Worm (Caenorhabditis elegans): ENCODE results near the gene lgl-1.

lgl-1 gene

ce11 chrX:852739-853268, 18.1 kb downstream of the lgl-1 start:
- TF ChIP-seq sem-2 (GFP tag; optimal IDR thresholded peaks at IDR 0.05), result no peak
- peak; percentile 46 for TF ChIP-seq ztf-11 (tag; optimal IDR thresholded peaks at IDR 0.05)
- no peak for TF ChIP-seq nhr-12 (tag; optimal IDR thresholded peaks at IDR 0.05)
- peak; percentile 92 for TF ChIP-seq ceh-43 (GFP tag; optimal IDR thresholded peaks at IDR 0.05)
- peak; percentile 36 for TF ChIP-seq cnd-1 (tag; optimal IDR thresholded peaks at IDR 0.05)
- TF ChIP-seq nhr-237 (tag; optimal IDR thresholded peaks at IDR 0.05), result no peak
- TF ChIP-seq sptf-1 (tag; optimal IDR thresholded peaks at IDR 0.05), result peak; percentile 86
- TF ChIP-seq elt-3 (tag; optimal IDR thresholded peaks at IDR 0.05), result no peak
- no peak for TF ChIP-seq lin-32 (GFP tag; optimal IDR thresholded peaks at IDR 0.05)
- TF ChIP-seq nhr-76 (tag; optimal IDR thresholded peaks at IDR 0.05), result no peak
- no peak for TF ChIP-seq snpc-4 (tag; optimal IDR thresholded peaks at IDR 0.05)
- no peak for TF ChIP-seq drap-1 (GFP tag; optimal IDR thresholded peaks at IDR 0.05)
- peak; percentile 75 for TF ChIP-seq ham-2 (GFP tag; optimal IDR thresholded peaks at IDR 0.05)
- TF ChIP-seq mep-1 (tag; optimal IDR thresholded peaks at IDR 0.05), result no peak
- no peak for TF ChIP-seq ceh-39 (tag; optimal IDR thresholded peaks at IDR 0.05)
- TF ChIP-seq bed-3 (GFP tag; optimal IDR thresholded peaks at IDR 0.05), result no peak
- no peak for TF ChIP-seq unc-120 (tag; optimal IDR thresholded peaks at IDR 0.05; ENCODE audit: poor library complexity, severe bottlenecking)
- no peak for TF ChIP-seq unc-62 (GFP tag; optimal IDR thresholded peaks at IDR 0.05)
- TF ChIP-seq hlh-1 (tag; optimal IDR thresholded peaks at IDR 0.05), result no peak
- TF ChIP-seq mls-2 (tag; optimal IDR thresholded peaks at IDR 0.05), result peak; percentile 87
- TF ChIP-seq blmp-1 (tag; optimal IDR thresholded peaks at IDR 0.05), result no peak
- TF ChIP-seq M03D4.4 (tag; optimal IDR thresholded peaks at IDR 0.05), result no peak

DNA sequence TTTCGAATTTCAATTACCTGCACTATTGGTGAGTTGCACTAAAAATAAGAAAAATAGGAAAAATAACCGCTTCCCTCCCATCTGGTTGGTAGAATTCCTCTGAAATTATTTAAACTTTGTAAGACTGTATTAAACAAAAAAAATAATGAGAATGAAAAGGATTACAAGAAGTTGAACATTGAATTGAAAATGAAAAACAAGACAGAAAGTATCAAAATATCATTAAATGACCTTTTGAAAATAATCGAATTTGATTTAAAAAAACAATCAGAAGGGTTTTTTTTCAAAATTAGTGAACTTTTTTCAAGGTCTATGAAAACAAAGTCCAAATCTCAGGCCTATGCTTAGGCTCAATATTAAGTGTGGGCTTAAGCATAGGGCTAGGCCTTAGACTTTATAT, 19.5 kb downstream of the lgl-1 start, which contains the start of gene igcm-1:
TSS of gene igcm-1 (minus strand) at position 101 of the 400 bp plus-strand sequence.
- TF ChIP-seq unc-120 (tag; optimal IDR thresholded peaks at IDR 0.05; ENCODE audit: poor library complexity, severe bottlenecking), result no peak
- no peak for TF ChIP-seq flh-1 (GFP tag; optimal IDR thresholded peaks at IDR 0.05)
- no peak for TF ChIP-seq ceh-43 (GFP tag; optimal IDR thresholded peaks at IDR 0.05)
- TF ChIP-seq cnd-1 (tag; optimal IDR thresholded peaks at IDR 0.05), result no peak
- TF ChIP-seq nhr-76 (tag; optimal IDR thresholded peaks at IDR 0.05), result no peak
- TF ChIP-seq sem-2 (GFP tag; optimal IDR thresholded peaks at IDR 0.05), result no peak
- TF ChIP-seq nhr-12 (tag; optimal IDR thresholded peaks at IDR 0.05), result no peak
- TF ChIP-seq drap-1 (GFP tag; optimal IDR thresholded peaks at IDR 0.05), result no peak
- TF ChIP-seq mls-2 (tag; optimal IDR thresholded peaks at IDR 0.05), result no peak
- no peak for TF ChIP-seq M03D4.4 (tag; optimal IDR thresholded peaks at IDR 0.05)
- TF ChIP-seq ces-1 (GFP tag; optimal IDR thresholded peaks at IDR 0.05), result no peak
- TF ChIP-seq hlh-1 (tag; optimal IDR thresholded peaks at IDR 0.05), result no peak
- TF ChIP-seq unc-39 (tag; optimal IDR thresholded peaks at IDR 0.05), result no peak
- no peak for TF ChIP-seq unc-62 (GFP tag; optimal IDR thresholded peaks at IDR 0.05)

- no peak for TF ChIP-seq zip-8 (tag; optimal IDR thresholded peaks at IDR 0.05)
- no peak for TF ChIP-seq ztf-11 (tag; optimal IDR thresholded peaks at IDR 0.05)
- no peak for TF ChIP-seq pha-4 (tag; optimal IDR thresholded peaks at IDR 0.05)
- TF ChIP-seq nhr-2 (tag; optimal IDR thresholded peaks at IDR 0.05), result no peak
- TF ChIP-seq lin-32 (GFP tag; optimal IDR thresholded peaks at IDR 0.05), result no peak
- TF ChIP-seq nhr-28 (tag; optimal IDR thresholded peaks at IDR 0.05), result no peak
- TF ChIP-seq drap-1 (GFP tag; optimal IDR thresholded peaks at IDR 0.05), result no peak
- no peak for TF ChIP-seq unc-62 (GFP tag; optimal IDR thresholded peaks at IDR 0.05)
- no peak for TF ChIP-seq mep-1 (tag; optimal IDR thresholded peaks at IDR 0.05)
- no peak for TF ChIP-seq sem-2 (GFP tag; optimal IDR thresholded peaks at IDR 0.05)
- no peak for TF ChIP-seq lsy-2 (tag; optimal IDR thresholded peaks at IDR 0.05)
These were observed 25.4 kb downstream of the lgl-1 start for ce11 chrX:845443-845842.

- TF ChIP-seq unc-39 (tag; optimal IDR thresholded peaks at IDR 0.05) (no peak), nhr-237 (tag; optimal IDR thresholded peaks at IDR 0.05) (no peak), ces-1 (GFP tag; optimal IDR thresholded peaks at IDR 0.05) (peak; percentile 18), elt-3 (tag; optimal IDR thresholded peaks at IDR 0.05) (no peak), unc-120 (tag; optimal IDR thresholded peaks at IDR 0.05; ENCODE audit: poor library complexity, severe bottlenecking) (peak; percentile 51), hlh-1 (tag; optimal IDR thresholded peaks at IDR 0.05) (no peak), ceh-83 (GFP tag; optimal IDR thresholded peaks at IDR 0.05) (no peak), pha-4 (tag; optimal IDR thresholded peaks at IDR 0.05) (no peak), lin-13 (tag; optimal IDR thresholded peaks at IDR 0.05) (no peak), drap-1 (GFP tag; optimal IDR thresholded peaks at IDR 0.05) (no peak)
These were observed 26.2 kb downstream of the lgl-1 start for ce11 chrX:844649-845048.
